Worm (Caenorhabditis elegans): ENCODE measurements around the gene dkf-2.

The dkf-2 gene

ce11 chrV:16829396-16829795 lies 82.0 kb downstream of the dkf-2 start, which contains the start of gene srh-214:
Gene srh-214, minus strand, starts transcription at chrV:16829755.
- TF ChIP-seq unc-120 (tag; optimal IDR thresholded peaks at IDR 0.05; ENCODE audit: poor library complexity, severe bottlenecking) (no peak), blmp-1 (tag; optimal IDR thresholded peaks at IDR 0.05) (no peak), ceh-39 (tag; optimal IDR thresholded peaks at IDR 0.05) (no peak), ceh-43 (GFP tag; optimal IDR thresholded peaks at IDR 0.05) (no peak), nhr-2 (tag; optimal IDR thresholded peaks at IDR 0.05) (no peak), nhr-237 (tag; optimal IDR thresholded peaks at IDR 0.05) (no peak), mls-2 (tag; optimal IDR thresholded peaks at IDR 0.05) (no peak), zip-8 (tag; optimal IDR thresholded peaks at IDR 0.05) (no peak), ceh-83 (GFP tag; optimal IDR thresholded peaks at IDR 0.05) (no peak), bed-3 (GFP tag; optimal IDR thresholded peaks at IDR 0.05) (no peak), lsy-2 (tag; optimal IDR thresholded peaks at IDR 0.05) (no peak)

ce11 chrV:16831310-16831709 lies 83.9 kb downstream of the dkf-2 start:
- TF ChIP-seq pha-4 (tag; optimal IDR thresholded peaks at IDR 0.05) (no peak), snpc-4 (tag; optimal IDR thresholded peaks at IDR 0.05) (no peak), nhr-237 (tag; optimal IDR thresholded peaks at IDR 0.05) (no peak)

ce11 chrV:16831921-16832320 lies 84.5 kb downstream of the dkf-2 start, which contains the start of gene srh-215:
Gene srh-215, minus strand, starts transcription at chrV:16832021.
- no peak for TF ChIP-seq M03D4.4 (tag; optimal IDR thresholded peaks at IDR 0.05)
- no peak for TF ChIP-seq ceh-39 (tag; optimal IDR thresholded peaks at IDR 0.05)
- no peak for TF ChIP-seq lsy-2 (tag; optimal IDR thresholded peaks at IDR 0.05)

- no peak for TF ChIP-seq drap-1 (GFP tag; optimal IDR thresholded peaks at IDR 0.05)
- no peak for TF ChIP-seq sptf-1 (tag; optimal IDR thresholded peaks at IDR 0.05)
- TF ChIP-seq ztf-11 (tag; optimal IDR thresholded peaks at IDR 0.05), result no peak
- TF ChIP-seq mls-2 (tag; optimal IDR thresholded peaks at IDR 0.05), result no peak
- no peak for TF ChIP-seq nhr-28 (tag; optimal IDR thresholded peaks at IDR 0.05)
- TF ChIP-seq mep-1 (tag; optimal IDR thresholded peaks at IDR 0.05), result no peak
- TF ChIP-seq blmp-1 (tag; optimal IDR thresholded peaks at IDR 0.05), result no peak
- no peak for TF ChIP-seq ceh-39 (tag; optimal IDR thresholded peaks at IDR 0.05)
- no peak for TF ChIP-seq unc-39 (tag; optimal IDR thresholded peaks at IDR 0.05)
- TF ChIP-seq ceh-43 (GFP tag; optimal IDR thresholded peaks at IDR 0.05), result no peak
- TF ChIP-seq nhr-76 (tag; optimal IDR thresholded peaks at IDR 0.05), result no peak
- no peak for TF ChIP-seq nhr-237 (tag; optimal IDR thresholded peaks at IDR 0.05)
Measured at ce11 chrV:16832865-16833264, 85.4 kb downstream of the dkf-2 start, which contains the start of gene phy-3. Gene phy-3, plus strand, starts transcription at chrV:16833165.

- TF ChIP-seq ceh-43 (GFP tag; optimal IDR thresholded peaks at IDR 0.05) (no peak), mep-1 (tag; optimal IDR thresholded peaks at IDR 0.05) (no peak), nhr-237 (tag; optimal IDR thresholded peaks at IDR 0.05) (no peak), pha-4 (tag; optimal IDR thresholded peaks at IDR 0.05) (no peak), unc-39 (tag; optimal IDR thresholded peaks at IDR 0.05) (no peak), lin-13 (tag; optimal IDR thresholded peaks at IDR 0.05) (no peak), ceh-39 (tag; optimal IDR thresholded peaks at IDR 0.05) (no peak), lin-32 (GFP tag; optimal IDR thresholded peaks at IDR 0.05) (no peak), lsy-2 (tag; optimal IDR thresholded peaks at IDR 0.05) (no peak), nhr-2 (tag; optimal IDR thresholded peaks at IDR 0.05) (no peak), unc-120 (tag; optimal IDR thresholded peaks at IDR 0.05; ENCODE audit: poor library complexity, severe bottlenecking) (no peak), bed-3 (GFP tag; optimal IDR thresholded peaks at IDR 0.05) (no peak), nhr-12 (tag; optimal IDR thresholded peaks at IDR 0.05) (no peak), sptf-1 (tag; optimal IDR thresholded peaks at IDR 0.05) (no peak), ham-2 (GFP tag; optimal IDR thresholded peaks at IDR 0.05) (no peak), elt-3 (tag; optimal IDR thresholded peaks at IDR 0.05) (no peak)
Measured at ce11 chrV:16833672-16834071, 86.2 kb downstream of the dkf-2 start.

DNA sequence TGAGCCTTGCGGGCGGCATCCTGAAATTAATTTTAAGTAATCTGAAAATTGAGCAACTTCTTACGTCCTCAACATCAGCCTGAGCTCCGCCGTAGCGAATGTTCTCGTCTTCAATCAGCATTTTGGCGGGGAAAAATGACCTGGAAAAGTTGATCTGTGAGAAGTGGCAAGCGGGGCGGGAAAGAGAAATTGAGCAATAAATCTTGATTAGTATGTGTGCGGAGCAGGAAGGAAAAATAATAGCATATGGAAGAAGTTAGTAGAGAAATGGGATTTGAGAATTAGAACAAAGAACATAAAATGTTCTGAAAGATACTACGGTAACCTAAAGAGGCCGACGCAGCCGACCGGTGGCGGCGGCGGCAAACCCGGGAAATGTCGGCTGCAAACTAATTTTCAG lies 87.6 kb downstream of the dkf-2 start, which contains the start of gene tni-3:
Gene tni-3, minus strand, starts transcription at position 140 of the 400 bp plus-strand sequence.
- no peak for TF ChIP-seq mep-1 (tag; optimal IDR thresholded peaks at IDR 0.05)
- TF ChIP-seq cnd-1 (tag; optimal IDR thresholded peaks at IDR 0.05), result no peak
- TF ChIP-seq M03D4.4 (tag; optimal IDR thresholded peaks at IDR 0.05), result no peak
- no peak for TF ChIP-seq ceh-39 (tag; optimal IDR thresholded peaks at IDR 0.05)
- TF ChIP-seq nhr-2 (tag; optimal IDR thresholded peaks at IDR 0.05), result no peak

DNA sequence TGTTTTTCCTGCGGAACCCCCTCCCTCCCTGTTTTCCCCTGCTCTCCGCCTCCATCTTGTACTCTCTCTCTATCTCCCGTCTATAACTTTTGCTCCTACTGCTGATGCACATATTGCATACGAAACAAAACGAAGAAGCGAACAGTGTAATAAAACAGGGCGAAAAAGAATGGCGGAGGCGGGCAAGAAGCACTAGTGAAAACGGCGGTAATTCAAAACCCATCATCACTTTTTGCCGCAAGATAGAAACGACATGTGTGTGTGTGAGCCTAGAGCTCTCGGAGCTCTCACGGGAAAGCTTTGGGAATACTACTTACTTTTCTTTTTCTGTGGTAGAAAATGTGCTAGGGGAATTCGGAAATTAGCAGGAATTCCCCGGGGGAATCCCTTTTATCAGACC lies 88.7 kb downstream of the dkf-2 start:
- TF ChIP-seq ceh-39 (tag; optimal IDR thresholded peaks at IDR 0.05) (no peak), mls-2 (tag; optimal IDR thresholded peaks at IDR 0.05) (no peak), unc-120 (tag; optimal IDR thresholded peaks at IDR 0.05; ENCODE audit: poor library complexity, severe bottlenecking) (no peak), sptf-1 (tag; optimal IDR thresholded peaks at IDR 0.05) (no peak), zip-8 (tag; optimal IDR thresholded peaks at IDR 0.05) (no peak), tbx-8 (GFP tag; optimal IDR thresholded peaks at IDR 0.05) (no peak), lsy-2 (tag; optimal IDR thresholded peaks at IDR 0.05) (no peak), nhr-76 (tag; optimal IDR thresholded peaks at IDR 0.05) (no peak), ham-2 (GFP tag; optimal IDR thresholded peaks at IDR 0.05) (no peak), ceh-83 (GFP tag; optimal IDR thresholded peaks at IDR 0.05) (no peak), unc-62 (GFP tag; optimal IDR thresholded peaks at IDR 0.05) (no peak), lin-13 (tag; optimal IDR thresholded peaks at IDR 0.05) (no peak)
